Worm (Caenorhabditis elegans) whole organism, late embryonic: ENCODE data around the gene srz-48.
"Not testable (repeated sequence)": the region's sequence is repeated elsewhere in the genome, so short reads cannot be mapped to it uniquely, and the experiment has no call there.

Experiments
- ahr-1 ChIP-seq: sonication (generic microtip); optimal IDR thresholded peaks from 2 replicates; lab custom pipeline; 2016; ENCODE audit warnings: missing genetic modification characterization, missing compliant biosample characterization
- ceh-34 ChIP-seq: sonication (generic microtip); optimal IDR thresholded peaks from 2 replicates; lab custom pipeline; 2016; ENCODE audit warnings: mild to moderate bottlenecking, missing genetic modification characterization, missing compliant biosample characterization
- unc-55 ChIP-seq: sonication (generic microtip); optimal IDR thresholded peaks from 2 replicates; lab custom pipeline; 2017; ENCODE audit warnings: missing biosample characterization, missing genetic modification reagents, missing genetic modification characterization

Gene srz-48

DNA sequence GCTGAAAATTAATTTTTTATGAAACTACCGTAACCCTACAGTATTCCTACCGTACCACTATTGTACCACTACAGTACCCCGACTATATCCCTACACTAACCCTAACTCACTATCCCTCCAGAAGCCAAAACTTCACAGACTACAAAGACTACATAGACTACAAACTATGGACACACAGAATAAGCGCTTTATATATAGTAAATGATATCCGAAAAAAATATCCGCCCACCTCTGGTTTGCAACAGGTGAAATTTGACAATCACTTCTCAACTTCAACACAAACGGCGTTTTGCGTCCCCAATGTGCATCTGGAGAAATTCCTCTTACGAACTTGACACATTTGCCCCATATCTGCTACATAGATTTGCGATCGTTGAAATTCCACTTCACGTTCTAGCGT lies 50.0 kb downstream of the srz-48 start, which contains the start of gene srh-132:
srh-132 (plus strand) TSS at position 301 of the 400 bp plus-strand sequence.
- not testable (repeated sequence) for TF ChIP-seq ceh-34 (tag; lab: Kevin White, UChicago); unc-55 (GFP tag; lab: Kevin White, UChicago); ahr-1 (tag; lab: Kevin White, UChicago)
